Fruit fly (Drosophila melanogaster): Measurements from ENCODE around the gene bin.

The bin gene

DNA sequence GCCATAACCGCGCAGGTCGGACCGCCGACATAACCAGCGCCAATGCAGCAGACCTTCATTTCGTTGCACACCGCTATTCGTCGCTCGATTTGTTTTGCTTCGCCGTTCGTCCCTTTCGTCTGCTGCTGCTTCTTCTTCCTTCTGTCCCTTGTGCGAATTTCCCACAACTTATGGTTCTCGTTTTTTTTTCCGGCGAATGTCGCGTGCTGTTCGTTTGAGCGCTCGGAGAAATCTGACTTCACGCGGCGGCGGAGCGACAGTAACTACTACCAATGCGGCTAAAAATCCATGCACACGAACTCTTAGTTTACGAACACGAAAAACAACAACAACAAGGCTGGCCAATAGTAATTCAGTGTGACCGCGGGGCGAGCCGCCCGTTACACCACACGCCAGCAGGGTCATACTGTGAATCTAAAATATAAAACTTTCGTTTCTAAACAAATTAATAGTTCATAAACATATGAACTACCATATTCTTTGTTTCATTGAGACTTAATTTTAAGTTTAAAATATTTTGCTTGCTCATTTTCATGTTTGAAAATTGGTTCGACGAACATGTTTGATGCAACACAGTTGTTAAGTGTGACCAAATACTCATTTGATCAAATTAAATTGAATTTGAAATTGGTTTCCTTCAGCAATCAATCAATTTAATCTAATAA, 25.8 kb upstream of the bin start, which contains the start of gene sgl:
TSS of gene sgl (minus strand) at position 271 of the 665 bp plus-strand sequence.
- TF ChIP-seq foxo (GFP tag; optimal IDR thresholded peaks at IDR 0.05) (peak in 1 of 2 experiments; percentile 23), jim (GFP tag; optimal IDR thresholded peaks at IDR 0.05) (peak; percentile 75), tai (GFP tag; optimal IDR thresholded peaks at IDR 0.05) (no peak), Rel (GFP tag; optimal IDR thresholded peaks at IDR 0.05) (no peak), Rel (tag; optimal IDR thresholded peaks at IDR 0.05) (no peak), GATAd (GFP tag; optimal IDR thresholded peaks at IDR 0.05) (no peak), CG32264 (GFP tag; optimal IDR thresholded peaks at IDR 0.05) (no peak), Abd-B (GFP tag; optimal IDR thresholded peaks at IDR 0.05) (no peak), dsf (GFP tag; optimal IDR thresholded peaks at IDR 0.05; ENCODE audit: borderline replicate concordance) (no peak), br (GFP tag; optimal IDR thresholded peaks at IDR 0.05) (peak; percentile 59), Hnf4 (GFP tag; optimal IDR thresholded peaks at IDR 0.05) (no peak), pan (optimal IDR thresholded peaks at IDR 0.05) (no peak), ey (GFP tag; optimal IDR thresholded peaks at IDR 0.05) (no peak), dl (GFP tag; optimal IDR thresholded peaks at IDR 0.05; ENCODE audit: insufficient read depth in 1 of 2, partially characterized antibody in 2 of 2) (no peak), usp (GFP tag; optimal IDR thresholded peaks at IDR 0.05) (no peak), Jra (GFP tag; optimal IDR thresholded peaks at IDR 0.05) (peak; percentile 54), Myc (optimal IDR thresholded peaks at IDR 0.05) (no peak), CrebA (GFP tag; optimal IDR thresholded peaks at IDR 0.05; ENCODE audit: borderline replicate concordance) (no peak), Mio (GFP tag; optimal IDR thresholded peaks at IDR 0.05) (no peak), fru (GFP tag; optimal IDR thresholded peaks at IDR 0.05) (peak; percentile 99), Vsx2 (GFP tag; optimal IDR thresholded peaks at IDR 0.05; ENCODE audit: partially characterized antibody) (no peak), h (GFP tag; optimal IDR thresholded peaks at IDR 0.05) (peak; percentile 76), woc (GFP tag; optimal IDR thresholded peaks at IDR 0.05) (peak; percentile 69), HLH106 (tag; optimal IDR thresholded peaks at IDR 0.05) (no peak), dmrt93B (GFP tag; optimal IDR thresholded peaks at IDR 0.05) (no peak), sv (GFP tag; optimal IDR thresholded peaks at IDR 0.05) (no peak), Hr83 (GFP tag; optimal IDR thresholded peaks at IDR 0.05; ENCODE audit: poor library complexity, severe bottlenecking) (peak; percentile 29), Dif (GFP tag; optimal IDR thresholded peaks at IDR 0.05; ENCODE audit: partially characterized antibody) (peak; percentile 26), psq (GFP tag; optimal IDR thresholded peaks at IDR 0.05) (peak; percentile 100), sage (GFP tag; optimal IDR thresholded peaks at IDR 0.05) (no peak), rgr (GFP tag; optimal IDR thresholded peaks at IDR 0.05) (peak; percentile 40), Sp1 (GFP tag; optimal IDR thresholded peaks at IDR 0.05) (peak; percentile 63), Dfd (GFP tag; optimal IDR thresholded peaks at IDR 0.05) (no peak), OdsH (GFP tag; optimal IDR thresholded peaks at IDR 0.05) (peak; percentile 22), CG9705 (GFP tag; optimal IDR thresholded peaks at IDR 0.05) (peak; percentile 4), Hr78 (GFP tag; optimal IDR thresholded peaks at IDR 0.05) (no peak), lola (GFP tag; optimal IDR thresholded peaks at IDR 0.05) (no peak), N (GFP tag; optimal IDR thresholded peaks at IDR 0.05) (no peak), brk (GFP tag; optimal IDR thresholded peaks at IDR 0.05) (no peak)

DNA sequence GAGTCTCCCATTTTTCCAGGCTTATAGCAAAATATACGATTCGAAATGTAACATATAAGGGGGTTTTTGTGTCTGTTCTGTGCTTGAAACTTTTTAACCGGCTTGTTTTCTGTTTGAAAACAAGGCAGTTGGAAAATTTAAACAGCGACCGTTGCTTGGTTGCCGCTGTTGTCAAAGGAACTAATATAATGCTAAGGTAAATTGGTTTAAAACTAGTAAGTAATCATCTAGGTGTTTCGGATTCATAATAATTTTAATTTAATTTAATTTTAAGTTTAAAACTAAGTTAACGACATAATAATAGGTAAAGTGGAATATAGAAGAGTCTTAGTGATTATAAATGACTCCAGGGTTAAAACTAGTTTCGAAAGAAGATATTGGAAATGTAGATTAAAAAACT, 22.6 kb upstream of the bin start, which contains the start of gene CG10064:
TSS of gene CG10064 (minus strand) at position 101 of the 400 bp plus-strand sequence.
- TF ChIP-seq OdsH (GFP tag; optimal IDR thresholded peaks at IDR 0.05) (no peak), HLH106 (tag; optimal IDR thresholded peaks at IDR 0.05) (no peak), pan (optimal IDR thresholded peaks at IDR 0.05) (no peak), Hnf4 (GFP tag; optimal IDR thresholded peaks at IDR 0.05) (no peak), N (GFP tag; optimal IDR thresholded peaks at IDR 0.05) (no peak), Sp1 (GFP tag; optimal IDR thresholded peaks at IDR 0.05) (no peak), Vsx2 (GFP tag; optimal IDR thresholded peaks at IDR 0.05; ENCODE audit: partially characterized antibody) (no peak), Rel (GFP tag; optimal IDR thresholded peaks at IDR 0.05) (no peak), Rel (tag; optimal IDR thresholded peaks at IDR 0.05) (no peak), h (GFP tag; optimal IDR thresholded peaks at IDR 0.05) (no peak), GATAd (GFP tag; optimal IDR thresholded peaks at IDR 0.05) (no peak), psq (GFP tag; optimal IDR thresholded peaks at IDR 0.05) (no peak), fru (GFP tag; optimal IDR thresholded peaks at IDR 0.05) (no peak), Abd-B (GFP tag; optimal IDR thresholded peaks at IDR 0.05) (no peak), Mio (GFP tag; optimal IDR thresholded peaks at IDR 0.05) (no peak), lola (GFP tag; optimal IDR thresholded peaks at IDR 0.05) (no peak), dsf (GFP tag; optimal IDR thresholded peaks at IDR 0.05; ENCODE audit: borderline replicate concordance) (no peak), Dif (GFP tag; optimal IDR thresholded peaks at IDR 0.05; ENCODE audit: partially characterized antibody) (no peak), Dfd (GFP tag; optimal IDR thresholded peaks at IDR 0.05) (no peak)
